Worm (Caenorhabditis elegans) whole organism, L1 larva: ENCODE measurements around the gene Y51H7C.10.

Source experiments
- blmp-1 ChIP-seq: fragments of 150-350 bp; optimal IDR thresholded peaks from 2 replicates; lab custom pipeline; 2014; ENCODE audit warnings: missing biosample characterization, missing genetic modification characterization
- elt-3 ChIP-seq, 6 experiments: fragments of 150-350 bp in 1 of 6; sonication (generic microtip); optimal IDR thresholded peaks; 2 replicates each; lab custom pipeline; 2017 to 2018; ENCODE audit warnings: missing biosample characterization in 6 of 6, missing genetic modification characterization in 6 of 6, inconsistent platforms in 1 of 6
- fos-1 ChIP-seq: fragments of 150-350 bp; optimal IDR thresholded peaks from 2 replicates; lab custom pipeline; 2014; ENCODE audit warnings: missing biosample characterization, missing genetic modification characterization
- grh-1 ChIP-seq: fragments of 200-800 bp; sonication (Bioruptor generic); IDR thresholded peaks from 2 replicates; pipeline ENCODE4 v1.3.6; 2022; ENCODE audit warnings: missing genetic modification reagents, missing genetic modification characterization, missing compliant biosample characterization
- lin-39 ChIP-seq: fragments of 150-350 bp; optimal IDR thresholded peaks from 2 replicates; lab custom pipeline; 2014; ENCODE audit warnings: missing biosample characterization, missing genetic modification reagents, missing genetic modification characterization
- mep-1 ChIP-seq: fragments of 150-350 bp; optimal IDR thresholded peaks from 2 replicates; lab custom pipeline; 2014; ENCODE audit warnings: missing biosample characterization, missing genetic modification characterization
- nhr-12 ChIP-seq: sonication (generic microtip); optimal IDR thresholded peaks from 2 replicates; lab custom pipeline; 2017; ENCODE audit warnings: missing biosample characterization, missing genetic modification characterization
- nhr-19 ChIP-seq: fragments of 200-800 bp; sonication (Bioruptor generic); conservative IDR thresholded peaks from 2 replicates; pipeline ENCODE4 v1.3.6; 2022; ENCODE audit warnings: missing genetic modification characterization, missing compliant biosample characterization
- nhr-28 ChIP-seq: fragments of 150-350 bp; optimal IDR thresholded peaks from 2 replicates; lab custom pipeline; 2014; ENCODE audit warnings: missing biosample characterization, missing genetic modification characterization
- pag-3 ChIP-seq: sonication (generic microtip); optimal IDR thresholded peaks from 2 replicates; lab custom pipeline; 2017; ENCODE audit warnings: missing genetic modification characterization, mild to moderate bottlenecking, missing compliant biosample characterization, antibody characterized with exemption, borderline replicate concordance; ENCODE audit not compliant: insufficient read depth
- snpc-4 ChIP-seq: fragments of 150-350 bp; optimal IDR thresholded peaks from 2 replicates; lab custom pipeline; 2014; ENCODE audit warnings: missing biosample characterization, missing genetic modification characterization
- unc-62 ChIP-seq: fragments of 150-350 bp; optimal IDR thresholded peaks from 2 replicates; lab custom pipeline; 2014; ENCODE audit warnings: missing biosample characterization, missing genetic modification reagents, missing genetic modification characterization
- ztf-11 ChIP-seq, 2 experiments: sonication (generic microtip); optimal IDR thresholded peaks; 2 replicates each; lab custom pipeline; 2016 to 2017; ENCODE audit warnings: missing genetic modification characterization in 2 of 2, missing biosample characterization in 1 of 2, missing compliant biosample characterization in 1 of 2

- TF ChIP-seq snpc-4 (tag; lab: Kevin White, UChicago) (no peak), nhr-19 (GFP tag; lab: Robert Waterston, UW) (no peak), pag-3 (tag; lab: Kevin White, UChicago) (no peak), blmp-1 (tag; lab: Kevin White, UChicago) (no peak), nhr-12 (tag; lab: Kevin White, UChicago) (no peak), unc-62 (GFP tag; lab: Kevin White, UChicago) (no peak), fos-1 (tag; lab: Kevin White, UChicago) (no peak), lin-39 (tag; lab: Kevin White, UChicago) (no peak), ztf-11 (tag; optimal IDR thresholded peaks at IDR 0.05; lab: Kevin White, UChicago) (no peak), mep-1 (tag; lab: Kevin White, UChicago) (no peak), grh-1 (no peak), elt-3 (tag; optimal IDR thresholded peaks at IDR 0.05; lab: Kevin White, UChicago) (no peak), nhr-28 (tag; lab: Kevin White, UChicago) (no peak)
Measured at ce11 chrII:1372138-1372537, 51.4 kb downstream of the Y51H7C.10 start.
